Worm (Caenorhabditis elegans) whole organism, mixed stage, embryonic: ENCODE data around the gene exc-6.

ENCODE experiments used
- M03D4.4 ChIP-seq: sonication (generic microtip); optimal IDR thresholded peaks from 2 replicates; lab custom pipeline; 2017; ENCODE audit warnings: mild to moderate bottlenecking, missing genetic modification characterization, missing compliant biosample characterization
- blmp-1 ChIP-seq: fragments of 150-350 bp; optimal IDR thresholded peaks from 2 replicates; lab custom pipeline; 2014; ENCODE audit warnings: missing biosample characterization, missing genetic modification characterization
- ceh-39 ChIP-seq: fragments of 150-350 bp; optimal IDR thresholded peaks from 2 replicates; lab custom pipeline; 2014; ENCODE audit warnings: missing biosample characterization, missing genetic modification characterization
- cnd-1 ChIP-seq: fragments of 200-800 bp; sonication (Bioruptor generic); optimal IDR thresholded peaks from 2 replicates; lab custom pipeline; 2018; ENCODE audit warnings: mild to moderate bottlenecking, missing genetic modification characterization, missing compliant biosample characterization
- lin-13 ChIP-seq: fragments of 150-350 bp; optimal IDR thresholded peaks from 2 replicates; lab custom pipeline; 2014; ENCODE audit warnings: missing biosample characterization, missing genetic modification characterization
- mab-5 ChIP-seq: fragments of 150-350 bp; optimal IDR thresholded peaks from 2 replicates; lab custom pipeline; 2014; ENCODE audit warnings: missing biosample characterization, missing genetic modification characterization
- mep-1 ChIP-seq: fragments of 150-350 bp; optimal IDR thresholded peaks from 2 replicates; lab custom pipeline; 2017; ENCODE audit warnings: missing biosample characterization, missing genetic modification reagents, missing genetic modification characterization, inconsistent platforms
- nhr-12 ChIP-seq: fragments of 150-350 bp; optimal IDR thresholded peaks from 2 replicates; lab custom pipeline; 2014; ENCODE audit warnings: missing biosample characterization, missing genetic modification characterization
- nhr-28 ChIP-seq: fragments of 150-350 bp; optimal IDR thresholded peaks from 2 replicates; lab custom pipeline; 2014; ENCODE audit warnings: missing biosample characterization, missing genetic modification characterization
- nhr-76 ChIP-seq: sonication (generic microtip); optimal IDR thresholded peaks from 2 replicates; lab custom pipeline; 2017; ENCODE audit warnings: missing biosample characterization, missing genetic modification characterization
- pha-4 ChIP-seq: fragments of 150-350 bp; optimal IDR thresholded peaks from 2 replicates; lab custom pipeline; 2018; ENCODE audit warnings: missing biosample characterization, missing genetic modification reagents, missing genetic modification characterization
- sem-2 ChIP-seq: fragments of 200-800 bp; sonication (Bioruptor generic); optimal IDR thresholded peaks from 2 replicates; lab custom pipeline; 2018; ENCODE audit warnings: mild to moderate bottlenecking, missing genetic modification characterization, missing compliant biosample characterization
- snpc-4 ChIP-seq: fragments of 150-350 bp; optimal IDR thresholded peaks from 2 replicates; lab custom pipeline; 2014; ENCODE audit warnings: missing biosample characterization, missing genetic modification characterization
- sptf-1 ChIP-seq: sonication (generic microtip); optimal IDR thresholded peaks from 2 replicates; lab custom pipeline; 2017; ENCODE audit warnings: mild to moderate bottlenecking, missing genetic modification characterization, moderate library complexity, missing compliant biosample characterization
- tbx-8 ChIP-seq: fragments of 200-800 bp; sonication (Bioruptor generic); optimal IDR thresholded peaks from 2 replicates; lab custom pipeline; 2018; ENCODE audit warnings: mild to moderate bottlenecking, missing genetic modification characterization, moderate library complexity, missing compliant biosample characterization
- unc-39 ChIP-seq: fragments of 150-350 bp; optimal IDR thresholded peaks from 2 replicates; lab custom pipeline; 2014; ENCODE audit warnings: missing biosample characterization, missing genetic modification characterization
- ztf-11 ChIP-seq: fragments of 150-350 bp; optimal IDR thresholded peaks from 2 replicates; lab custom pipeline; 2014; ENCODE audit warnings: missing biosample characterization, missing genetic modification characterization

exc-6 gene

ce11 chrIII:1147863-1148262, 44.9 kb downstream of the exc-6 start:
- TF ChIP-seq blmp-1 (peak; percentile 56), nhr-12 (no peak)

- TF ChIP-seq cnd-1 (tag; lab: Kevin White, UChicago) (no peak), sem-2 (GFP tag; lab: Kevin White, UChicago) (no peak), mep-1 (tag; lab: Kevin White, UChicago) (no peak), snpc-4 (tag; lab: Kevin White, UChicago) (no peak), ztf-11 (tag; lab: Kevin White, UChicago) (no peak), nhr-12 (no peak), nhr-76 (no peak), nhr-28 (tag; lab: Kevin White, UChicago) (no peak), ceh-39 (tag; lab: Kevin White, UChicago) (no peak), unc-39 (tag; lab: Kevin White, UChicago) (no peak), pha-4 (tag; lab: Kevin White, UChicago) (no peak), M03D4.4 (tag; lab: Kevin White, UChicago) (no peak), lin-13 (tag; lab: Kevin White, UChicago) (no peak), sptf-1 (no peak), mab-5 (tag; lab: Kevin White, UChicago) (no peak)
These were observed 46.5 kb downstream of the exc-6 start for ce11 chrIII:1149472-1149871.

ce11 chrIII:1151680-1152079, 48.7 kb downstream of the exc-6 start, which contains the start of gene cdh-12:
TSS of gene cdh-12 (plus strand) at chrIII:1152044.
- TF ChIP-seq blmp-1 (peak; percentile 65), tbx-8 (GFP tag; lab: Kevin White, UChicago) (no peak)
